Fruit fly (Drosophila melanogaster) whole organism, embryonic: ENCODE results near the gene CG42822.
A peak's percentile ranks its signal among the peaks of the same experiment; 100 is the strongest.

Experiments used
- ATbp ChIP-seq: fragments of 200-800 bp; sonication (Bioruptor generic); optimal IDR thresholded peaks from 2 replicates; lab custom pipeline; 2017; ENCODE audit warnings: missing biosample characterization, mild to moderate bottlenecking, missing genetic modification characterization, missing genetic modification reagents
- Atf-2 ChIP-seq: fragments of 200-800 bp; sonication (Bioruptor generic); optimal IDR thresholded peaks from 2 replicates; lab custom pipeline; 2016; ENCODE audit warnings: missing biosample characterization, missing genetic modification characterization
- CG10543 ChIP-seq: fragments of 200-800 bp; sonication (Bioruptor generic); optimal IDR thresholded peaks from 3 replicates; lab custom pipeline; 2017; ENCODE audit warnings: missing biosample characterization, mild to moderate bottlenecking, missing genetic modification characterization, moderate library complexity
- CG11247 ChIP-seq: fragments of 200-800 bp; sonication (Bioruptor generic); IDR thresholded peaks from 2 replicates; pipeline ENCODE4 v1.3.6; 2022; ENCODE audit warnings: missing biosample characterization, missing genetic modification characterization
- CG11456 ChIP-seq: fragments of 200-800 bp; sonication (Bioruptor generic); IDR thresholded peaks from 3 replicates; pipeline ENCODE4 v1.3.6; 2022; ENCODE audit warnings: missing biosample characterization, missing genetic modification characterization
- CG12299 ChIP-seq: fragments of 200-800 bp; sonication (Bioruptor generic); optimal IDR thresholded peaks from 2 replicates; lab custom pipeline; 2018; ENCODE audit warnings: missing biosample characterization, mild to moderate bottlenecking, missing genetic modification characterization
- CG12942 ChIP-seq: fragments of 200-800 bp; sonication (Bioruptor generic); optimal IDR thresholded peaks from 3 replicates; lab custom pipeline; 2016; ENCODE audit warnings: missing biosample characterization, missing genetic modification characterization
- CG13424 ChIP-seq: fragments of 200-800 bp; sonication (Bioruptor generic); optimal IDR thresholded peaks from 2 replicates; lab custom pipeline; 2019; ENCODE audit warnings: missing biosample characterization, mild to moderate bottlenecking, missing genetic modification characterization, moderate library complexity
- CG13624 ChIP-seq: fragments of 200-800 bp; sonication (Bioruptor generic); optimal IDR thresholded peaks from 2 replicates; lab custom pipeline; 2016; ENCODE audit warnings: missing biosample characterization, missing genetic modification characterization
- CG14050 ChIP-seq: fragments of 200-800 bp; sonication (Bioruptor generic); IDR thresholded peaks from 3 replicates; pipeline ENCODE4 v1.3.6; 2022; ENCODE audit warnings: missing biosample characterization, missing genetic modification characterization
- CG15073 ChIP-seq: fragments of 200-800 bp; sonication (Bioruptor generic); optimal IDR thresholded peaks from 2 replicates; lab custom pipeline; 2016; ENCODE audit warnings: missing biosample characterization, missing genetic modification characterization
- CG15479 ChIP-seq: fragments of 200-800 bp; sonication (Bioruptor generic); optimal IDR thresholded peaks from 3 replicates; lab custom pipeline; 2019; ENCODE audit warnings: missing biosample characterization, mild to moderate bottlenecking, missing genetic modification characterization, moderate library complexity
- CG15514 ChIP-seq: fragments of 200-800 bp; sonication (Bioruptor generic); optimal IDR thresholded peaks from 3 replicates; lab custom pipeline; 2017; ENCODE audit warnings: missing biosample characterization, missing genetic modification characterization, mild to moderate bottlenecking, moderate library complexity, missing genetic modification reagents
- CG17612 ChIP-seq: fragments of 200-800 bp; sonication (Bioruptor generic); IDR thresholded peaks from 2 replicates; pipeline ENCODE4 v1.3.6; 2022; ENCODE audit warnings: missing biosample characterization, missing genetic modification characterization
- CG17802 ChIP-seq: fragments of 200-800 bp; sonication (Bioruptor generic); optimal IDR thresholded peaks from 2 replicates; lab custom pipeline; 2018; ENCODE audit warnings: missing biosample characterization, mild to moderate bottlenecking, missing genetic modification characterization, moderate library complexity
- CG17829 ChIP-seq: fragments of 200-800 bp; optimal IDR thresholded peaks from 2 replicates; lab custom pipeline; 2019; ENCODE audit warnings: missing biosample characterization, mild to moderate bottlenecking, missing genetic modification characterization, moderate library complexity
- CG2889 ChIP-seq: fragments of 200-800 bp; sonication (Bioruptor generic); IDR thresholded peaks from 3 replicates; pipeline ENCODE4 v1.3.6; 2022; ENCODE audit warnings: missing biosample characterization, missing genetic modification characterization
- CG32772 ChIP-seq: fragments of 200-800 bp; sonication (Bioruptor generic); IDR thresholded peaks from 2 replicates; pipeline ENCODE4 v1.3.6; 2022; ENCODE audit warnings: missing biosample characterization, missing genetic modification characterization
- CG3726 ChIP-seq: fragments of 200-800 bp; sonication (Bioruptor generic); IDR thresholded peaks from 3 replicates; pipeline ENCODE4, ENCODE4 v1.3.6; 2022; ENCODE audit warnings: missing biosample characterization, missing genetic modification characterization
- CG6654 ChIP-seq: fragments of 200-800 bp; sonication (Bioruptor generic); optimal IDR thresholded peaks from 2 replicates; lab custom pipeline; 2017; ENCODE audit warnings: missing biosample characterization, mild to moderate bottlenecking, missing genetic modification characterization
- CG6683 ChIP-seq: fragments of 200-800 bp; sonication (Bioruptor generic); optimal IDR thresholded peaks from 2 replicates; lab custom pipeline; 2017; ENCODE audit warnings: missing biosample characterization, mild to moderate bottlenecking, missing genetic modification characterization, missing genetic modification reagents
- CG8359 ChIP-seq: fragments of 200-800 bp; sonication (Bioruptor generic); optimal IDR thresholded peaks from 2 replicates; lab custom pipeline; 2017; ENCODE audit warnings: missing biosample characterization, mild to moderate bottlenecking, missing genetic modification characterization, borderline replicate concordance
- CG9797 ChIP-seq: fragments of 200-800 bp; sonication (Bioruptor generic); optimal IDR thresholded peaks from 3 replicates; lab custom pipeline; 2018; ENCODE audit warnings: missing biosample characterization, mild to moderate bottlenecking, missing genetic modification characterization
- D19B ChIP-seq: fragments of 200-800 bp; sonication (Bioruptor generic); optimal IDR thresholded peaks from 2 replicates; lab custom pipeline; 2017; ENCODE audit warnings: missing biosample characterization, mild to moderate bottlenecking, missing genetic modification characterization
- Deaf1 ChIP-seq: fragments of 200-800 bp; optimal IDR thresholded peaks from 3 replicates; lab custom pipeline; 2019; ENCODE audit warnings: missing biosample characterization, mild to moderate bottlenecking, missing genetic modification characterization, moderate library complexity
- Jarid2 ChIP-seq: fragments of 200-800 bp; sonication (Bioruptor generic); optimal IDR thresholded peaks from 3 replicates; lab custom pipeline; 2017; ENCODE audit warnings: mild to moderate bottlenecking, missing biosample characterization, missing genetic modification reagents, missing genetic modification characterization
- Lim3 ChIP-seq: fragments of 200-800 bp; sonication (Bioruptor generic); IDR thresholded peaks from 2 replicates; pipeline ENCODE4 v1.3.6; 2022; ENCODE audit warnings: missing biosample characterization, missing genetic modification characterization
- MBD-R2 ChIP-seq: fragments of 200-800 bp; sonication (Bioruptor generic); IDR thresholded peaks from 2 replicates; pipeline ENCODE4 v1.3.6; 2022; ENCODE audit warnings: missing biosample characterization, missing genetic modification characterization
- MTF-1 ChIP-seq: fragments of 200-800 bp; sonication (Bioruptor generic); optimal IDR thresholded peaks from 2 replicates; lab custom pipeline; 2018; ENCODE audit warnings: missing biosample characterization, mild to moderate bottlenecking, missing genetic modification characterization, borderline replicate concordance
- Nf-YB ChIP-seq: fragments of 200-800 bp; sonication (Bioruptor generic); optimal IDR thresholded peaks from 3 replicates; lab custom pipeline; 2019; ENCODE audit warnings: missing biosample characterization, mild to moderate bottlenecking, missing genetic modification characterization, moderate library complexity
- Oli ChIP-seq: fragments of 200-800 bp; sonication (Bioruptor generic); optimal IDR thresholded peaks from 2 replicates; lab custom pipeline; 2018; ENCODE audit warnings: missing biosample characterization, mild to moderate bottlenecking, missing genetic modification characterization, moderate library complexity
- Ravus ChIP-seq: fragments of 200-800 bp; sonication (Bioruptor generic); IDR thresholded peaks from 2 replicates; pipeline ENCODE4 v1.3.6; 2022; ENCODE audit warnings: missing biosample characterization, missing genetic modification characterization
- Ssrp ChIP-seq: fragments of 200-800 bp; sonication (Bioruptor generic); optimal IDR thresholded peaks from 2 replicates; lab custom pipeline; 2018; ENCODE audit warnings: missing biosample characterization, mild to moderate bottlenecking, missing genetic modification characterization, moderate library complexity
- TFAM ChIP-seq: fragments of 200-800 bp; sonication (Bioruptor generic); optimal IDR thresholded peaks from 2 replicates; lab custom pipeline; 2017; ENCODE audit warnings: missing biosample characterization, missing genetic modification characterization, inconsistent platforms
- Trl ChIP-seq, 3 experiments: fragments of >200 bp in 2 of 3; fragments of 200-800 bp in 1 of 3; sonication (Bioruptor generic) in 1 of 3; optimal IDR thresholded peaks; 2 replicates in 1 of 3; 3 replicates in 2 of 3; lab custom pipeline; 2016 to 2017; ENCODE audit warnings: missing biosample characterization in 1 of 3, missing genetic modification characterization in 1 of 3
- ab ChIP-seq: fragments of 200-800 bp; sonication (Bioruptor generic); optimal IDR thresholded peaks from 2 replicates; lab custom pipeline; 2016; ENCODE audit warnings: missing biosample characterization, missing genetic modification characterization
- amos ChIP-seq: fragments of 200-800 bp; sonication (Bioruptor generic); IDR thresholded peaks from 2 replicates; pipeline ENCODE4 v1.3.6; 2022; ENCODE audit warnings: missing biosample characterization, missing genetic modification characterization; ENCODE audit not compliant: partially characterized antibody
- bigmax ChIP-seq: fragments of 200-800 bp; sonication (Bioruptor generic); optimal IDR thresholded peaks from 2 replicates; lab custom pipeline; 2018; ENCODE audit warnings: missing biosample characterization, mild to moderate bottlenecking, missing genetic modification characterization
- chn ChIP-seq: fragments of 200-800 bp; sonication (Bioruptor generic); optimal IDR thresholded peaks from 2 replicates; lab custom pipeline; 2016; ENCODE audit warnings: missing biosample characterization, missing genetic modification characterization
- ewg ChIP-seq: fragments of 200-800 bp; sonication (Bioruptor generic); optimal IDR thresholded peaks from 3 replicates; lab custom pipeline; 2017; ENCODE audit warnings: mild to moderate bottlenecking, missing biosample characterization, missing genetic modification reagents, missing genetic modification characterization
- hbn ChIP-seq: fragments of 200-800 bp; sonication (Bioruptor generic); IDR thresholded peaks from 2 replicates; pipeline ENCODE4 v1.3.6; 2022; ENCODE audit warnings: missing biosample characterization, missing genetic modification characterization; ENCODE audit not compliant: partially characterized antibody
- insv ChIP-seq, 2 experiments: fragments of 200-800 bp; sonication (Bioruptor generic); optimal IDR thresholded peaks; 3 replicates each; lab custom pipeline; 2016 to 2018; ENCODE audit warnings: missing biosample characterization in 2 of 2, missing genetic modification characterization in 2 of 2
- lbe ChIP-seq: fragments of 200-800 bp; sonication (Bioruptor generic); optimal IDR thresholded peaks from 2 replicates; lab custom pipeline; 2016; ENCODE audit warnings: missing biosample characterization, mild to moderate bottlenecking, missing genetic modification characterization
- peb ChIP-seq: fragments of 200-800 bp; sonication (Bioruptor generic); IDR thresholded peaks from 2 replicates; pipeline ENCODE4 v1.3.6; 2022; ENCODE audit warnings: missing biosample characterization, missing genetic modification characterization
- pho ChIP-seq: fragments of 200-800 bp; sonication (Bioruptor generic); optimal IDR thresholded peaks from 2 replicates; lab custom pipeline; 2016; ENCODE audit warnings: missing biosample characterization, missing genetic modification characterization
- phol ChIP-seq: fragments of 200-800 bp; sonication (Bioruptor generic); optimal IDR thresholded peaks from 3 replicates; lab custom pipeline; 2018; ENCODE audit warnings: missing biosample characterization, mild to moderate bottlenecking, missing genetic modification characterization, moderate library complexity
- sens-2 ChIP-seq: fragments of 200-800 bp; sonication (Bioruptor generic); IDR thresholded peaks from 2 replicates; pipeline ENCODE4 v1.3.6; 2022; ENCODE audit warnings: missing biosample characterization, missing genetic modification characterization
- sim ChIP-seq: fragments of 200-800 bp; sonication (Bioruptor generic); IDR thresholded peaks from 2 replicates; pipeline ENCODE4 v1.3.6; 2022; ENCODE audit warnings: missing biosample characterization, missing genetic modification characterization
- ssp ChIP-seq: fragments of 200-800 bp; sonication (Bioruptor generic); IDR thresholded peaks from 2 replicates; pipeline ENCODE4 v1.3.6; 2022; ENCODE audit warnings: missing biosample characterization, missing genetic modification characterization
- wek ChIP-seq: fragments of 200-800 bp; sonication (Bioruptor generic); optimal IDR thresholded peaks from 3 replicates; lab custom pipeline; 2018; ENCODE audit warnings: missing biosample characterization, mild to moderate bottlenecking, missing genetic modification characterization, moderate library complexity

CG42822 gene

dm6 chr3R:17402434-17402833 is 11.3 kb upstream of the CG42822 start, which contains the start of gene Sur-8 (continued):
- TF ChIP-seq hbn (GFP tag; lab: Robert Waterston, UW): no peak
- peak; percentile 47 for TF ChIP-seq CG8359 (GFP tag; lab: Kevin White, UChicago)
- TF ChIP-seq Lim3 (GFP tag; lab: Robert Waterston, UW): no peak
- TF ChIP-seq Deaf1: no peak
- no peak for TF ChIP-seq Trl (optimal IDR thresholded peaks at IDR 0.05; lab: Kevin White, UChicago)
- peak; percentile 72 for TF ChIP-seq Trl (GFP tag; optimal IDR thresholded peaks at IDR 0.05; lab: Kevin White, UChicago)
- peak; percentile 65 for TF ChIP-seq Atf-2 (GFP tag; lab: Kevin White, UChicago)
- TF ChIP-seq bigmax (GFP tag; lab: Kevin White, UChicago): no peak
- TF ChIP-seq CG15479: no peak
- TF ChIP-seq CG32772 (GFP tag; lab: Robert Waterston, UW): peak; percentile 29; the same call in 1 of the 2 replicates
- peak; percentile 53 for TF ChIP-seq CG13624
- peak; percentile 35 for TF ChIP-seq CG10543 (GFP tag; lab: Kevin White, UChicago)
- no peak; the same call in 1 of the 2 replicates for TF ChIP-seq Ravus
- peak; percentile 26 for TF ChIP-seq Jarid2 (GFP tag; lab: Kevin White, UChicago)
- TF ChIP-seq CG12942 (GFP tag; lab: Kevin White, UChicago): peak; percentile 40
- TF ChIP-seq CG6654 (GFP tag; lab: Kevin White, UChicago): peak; percentile 3
- TF ChIP-seq CG14050 (GFP tag; lab: Robert Waterston, UW): peak; percentile 59
- TF ChIP-seq sens-2 (GFP tag; lab: Robert Waterston, UW): no peak
- TF ChIP-seq Nf-YB: no peak
- peak; percentile 0 for TF ChIP-seq CG13424 (tag; lab: Kevin White, UChicago)
- no peak; the same call in 1 of the 2 replicates for TF ChIP-seq amos
- TF ChIP-seq CG15073 (GFP tag; lab: Kevin White, UChicago): no peak
- TF ChIP-seq MBD-R2 (GFP tag; lab: Robert Waterston, UW): peak; percentile 55; the same call in 1 of the 2 replicates
- no peak for TF ChIP-seq chn (GFP tag; lab: Kevin White, UChicago)
- peak; percentile 78 for TF ChIP-seq MTF-1
- peak; percentile 89 for TF ChIP-seq CG11247 (GFP tag; lab: Robert Waterston, UW)
- no peak for TF ChIP-seq CG17802 (tag; lab: Kevin White, UChicago)
- no peak for TF ChIP-seq CG9797 (GFP tag; lab: Kevin White, UChicago)
- peak; percentile 1 for TF ChIP-seq pho (GFP tag; lab: Kevin White, UChicago)
- no peak for TF ChIP-seq insv (GFP tag; optimal IDR thresholded peaks at IDR 0.05; lab: Kevin White, UChicago)
- TF ChIP-seq CG15514: peak; percentile 75
- TF ChIP-seq CG11456 (GFP tag; lab: Robert Waterston, UW): peak; percentile 96
- TF ChIP-seq wek (GFP tag; lab: Kevin White, UChicago): peak; percentile 25
- no peak for TF ChIP-seq TFAM (GFP tag; lab: Kevin White, UChicago)
- TF ChIP-seq ATbp (GFP tag; lab: Kevin White, UChicago): peak; percentile 30
- no peak for TF ChIP-seq CG6683
- no peak for TF ChIP-seq phol (tag; lab: Kevin White, UChicago)
- TF ChIP-seq CG17612 (GFP tag; lab: Robert Waterston, UW): peak; percentile 32; the same call in 1 of the 2 replicates
- peak; percentile 53; the same call in 1 of the 2 replicates for TF ChIP-seq ssp (GFP tag; lab: Robert Waterston, UW)
- no peak for TF ChIP-seq ab (GFP tag; lab: Kevin White, UChicago)
- peak; percentile 99 for TF ChIP-seq ewg (GFP tag; lab: Kevin White, UChicago)
- TF ChIP-seq peb (GFP tag; lab: Robert Waterston, UW): no peak
- peak; percentile 53 for TF ChIP-seq CG17829 (tag; lab: Kevin White, UChicago)
- TF ChIP-seq lbe: no peak
- 0 out of 2 replicates have a peak, but pooled peaks have one; percentile 31 for TF ChIP-seq sim (GFP tag; lab: Robert Waterston, UW)
- TF ChIP-seq CG3726: peak; percentile 56; the same call in 2 of the 3 replicates
- no peak for TF ChIP-seq CG12299 (tag; lab: Kevin White, UChicago)
- peak; percentile 28 for TF ChIP-seq Oli (tag; lab: Kevin White, UChicago)
- TF ChIP-seq D19B: no peak
- TF ChIP-seq CG2889 (GFP tag; lab: Robert Waterston, UW): no peak
- no peak for TF ChIP-seq Ssrp (tag; lab: Kevin White, UChicago)
